Fruit fly (Drosophila melanogaster) whole organism, pupa: ENCODE results near the gene beag.

Experiments
- CG10348 ChIP-seq: fragments of 200-800 bp; sonication (Bioruptor generic); IDR thresholded peaks from 2 replicates; pipeline ENCODE4 v1.3.6; 2022; ENCODE audit warnings: missing biosample characterization, missing genetic modification characterization
- CG12605 ChIP-seq: fragments of 200-800 bp; sonication (Bioruptor generic); IDR thresholded peaks from 2 replicates; pipeline ENCODE4 v1.3.6; 2022; ENCODE audit warnings: missing biosample characterization, missing genetic modification characterization
- CG13204 ChIP-seq: fragments of 200-800 bp; sonication (Bioruptor generic); optimal IDR thresholded peaks from 2 replicates; lab custom pipeline; 2018; ENCODE audit warnings: missing biosample characterization, mild to moderate bottlenecking, missing genetic modification characterization, moderate library complexity
- CG14655 ChIP-seq: fragments of 200-800 bp; sonication (Bioruptor generic); optimal IDR thresholded peaks from 3 replicates; lab custom pipeline; 2017; ENCODE audit warnings: mild to moderate bottlenecking, missing biosample characterization, missing genetic modification reagents, missing genetic modification characterization
- CG15710 ChIP-seq: fragments of 200-800 bp; sonication (Bioruptor generic); optimal IDR thresholded peaks from 2 replicates; lab custom pipeline; 2018; ENCODE audit warnings: missing biosample characterization, mild to moderate bottlenecking, missing genetic modification characterization, moderate library complexity
- CG17806 ChIP-seq: fragments of 200-800 bp; sonication (Bioruptor generic); optimal IDR thresholded peaks from 2 replicates; lab custom pipeline; 2018; ENCODE audit warnings: missing biosample characterization, mild to moderate bottlenecking, missing genetic modification characterization, moderate library complexity
- CG32121 ChIP-seq: fragments of 200-800 bp; sonication (Bioruptor generic); IDR thresholded peaks from 2 replicates; pipeline ENCODE4 v1.3.6; 2022; ENCODE audit warnings: missing biosample characterization, missing genetic modification characterization
- CG34367 ChIP-seq: fragments of 200-800 bp; sonication (Bioruptor generic); optimal IDR thresholded peaks from 2 replicates; lab custom pipeline; 2018; ENCODE audit warnings: missing biosample characterization, mild to moderate bottlenecking, missing genetic modification characterization
- CG4496 ChIP-seq: fragments of 200-800 bp; sonication (Bioruptor generic); IDR thresholded peaks from 3 replicates; pipeline ENCODE4 v1.3.6; 2022; ENCODE audit warnings: missing biosample characterization, missing genetic modification characterization
- CG8159 ChIP-seq: fragments of 200-800 bp; sonication (Bioruptor generic); optimal IDR thresholded peaks from 3 replicates; lab custom pipeline; 2018; ENCODE audit warnings: missing biosample characterization, mild to moderate bottlenecking, missing genetic modification characterization, moderate library complexity
- CG8301 ChIP-seq: fragments of 200-800 bp; sonication (Bioruptor generic); optimal IDR thresholded peaks from 2 replicates; lab custom pipeline; 2018; ENCODE audit warnings: missing biosample characterization, mild to moderate bottlenecking, missing genetic modification characterization
- CG9948 ChIP-seq: fragments of 200-800 bp; sonication (Bioruptor generic); optimal IDR thresholded peaks from 2 replicates; lab custom pipeline; 2018; ENCODE audit warnings: missing biosample characterization, mild to moderate bottlenecking, missing genetic modification characterization, moderate library complexity
- D1 ChIP-seq: fragments of 200-800 bp; sonication (Bioruptor generic); optimal IDR thresholded peaks from 2 replicates; lab custom pipeline; 2018; ENCODE audit warnings: missing biosample characterization, mild to moderate bottlenecking, missing genetic modification characterization, moderate library complexity
- EcR ChIP-seq: fragments of 200-800 bp; sonication (Bioruptor generic); optimal IDR thresholded peaks from 3 replicates; lab custom pipeline; 2019; ENCODE audit warnings: missing biosample characterization, missing genetic modification characterization, mild to moderate bottlenecking, moderate library complexity, missing genetic modification reagents
- Ets98B ChIP-seq: fragments of 200-800 bp; sonication (Bioruptor generic); IDR thresholded peaks from 2 replicates; pipeline ENCODE4 v1.3.6; 2022; ENCODE audit warnings: missing biosample characterization, missing genetic modification characterization
- Pif1A ChIP-seq: fragments of 200-800 bp; sonication (Bioruptor generic); optimal IDR thresholded peaks from 3 replicates; lab custom pipeline; 2016; ENCODE audit warnings: missing biosample characterization, missing genetic modification characterization
- Pif1B ChIP-seq: fragments of 200-800 bp; sonication (Bioruptor generic); optimal IDR thresholded peaks from 3 replicates; lab custom pipeline; 2016; ENCODE audit warnings: missing biosample characterization, missing genetic modification characterization
- Snoo ChIP-seq: fragments of 200-800 bp; sonication (Bioruptor generic); optimal IDR thresholded peaks from 3 replicates; lab custom pipeline; 2017; ENCODE audit warnings: missing biosample characterization, mild to moderate bottlenecking, missing genetic modification characterization, inconsistent platforms
- fd96Ca ChIP-seq: fragments of 200-800 bp; sonication (Bioruptor generic); IDR thresholded peaks from 3 replicates; pipeline ENCODE4 v1.3.6; 2022; ENCODE audit warnings: missing biosample characterization, missing genetic modification characterization
- gl ChIP-seq: fragments of 200-800 bp; sonication (Bioruptor generic); optimal IDR thresholded peaks from 2 replicates; lab custom pipeline; 2018; ENCODE audit warnings: missing biosample characterization, mild to moderate bottlenecking, missing genetic modification characterization
- rn ChIP-seq: fragments of 200-800 bp; sonication (Bioruptor generic); IDR thresholded peaks from 2 replicates; pipeline ENCODE4 v1.3.6; 2022; ENCODE audit warnings: missing biosample characterization, missing genetic modification characterization

beag gene

DNA sequence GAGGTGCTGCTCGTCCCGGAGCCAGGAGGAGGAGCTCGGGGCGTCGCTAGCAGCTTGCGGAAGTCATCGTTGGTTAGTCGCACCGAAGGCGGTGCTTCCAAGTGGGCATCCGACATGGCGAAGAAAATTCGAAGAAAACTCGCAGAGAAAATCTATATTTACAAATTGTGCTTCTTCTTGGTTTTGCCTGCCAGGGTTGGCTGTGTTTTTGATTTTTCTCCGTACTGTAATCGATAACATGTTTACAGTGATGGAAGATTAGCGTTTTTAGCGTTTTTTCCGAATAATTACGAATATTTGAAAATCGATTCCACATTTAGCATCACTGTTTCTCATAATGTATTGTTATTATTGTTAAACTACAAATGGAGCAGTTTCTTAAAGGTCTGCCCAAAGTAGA lies at the start of gene beag, which contains the start of gene Ada:
TSS of gene beag (minus strand) at position 205 of the 400 bp plus-strand sequence.
TSS of gene Ada (plus strand) at position 310 of the 400 bp plus-strand sequence.
- TF ChIP-seq Pif1B (GFP tag; lab: Kevin White, UChicago) (no peak), fd96Ca (GFP tag; lab: Robert Waterston, UW) (no peak), CG14655 (GFP tag; lab: Kevin White, UChicago) (no peak), CG10348 (GFP tag; lab: Robert Waterston, UW) (no peak), CG34367 (tag; lab: Kevin White, UChicago) (no peak), CG4496 (peak; percentile 54; the same call in 2 of the 3 replicates), CG13204 (GFP tag; lab: Kevin White, UChicago) (no peak), Snoo (no peak), Ets98B (GFP tag; lab: Robert Waterston, UW) (0 out of 2 replicates have a peak, but pooled peaks have one; percentile 10), CG12605 (GFP tag; lab: Robert Waterston, UW) (no peak), D1 (tag; lab: Kevin White, UChicago) (no peak)
- TF ChIP-seq, all 21 proteins: peak for 2

DNA sequence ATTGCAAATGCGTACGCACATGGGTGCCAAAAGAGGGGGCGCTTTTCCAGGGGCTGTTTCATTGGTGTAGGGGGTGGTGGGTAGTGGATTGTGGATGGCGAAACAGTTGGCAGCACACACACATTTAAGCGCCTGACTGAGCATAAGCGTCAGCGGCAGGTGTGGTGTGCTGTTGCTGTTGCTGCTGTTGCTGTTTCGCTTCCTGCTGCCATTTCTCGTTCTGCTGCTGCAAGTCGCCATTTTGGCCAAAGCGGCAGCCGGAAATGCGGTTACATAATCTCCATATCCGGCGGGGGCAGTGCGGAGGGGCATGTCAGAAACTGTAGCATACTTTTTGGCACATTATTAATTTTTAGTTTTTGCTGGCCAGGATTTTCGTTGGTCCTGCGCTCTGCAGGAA lies 39.9 kb upstream of the beag start:
- TF ChIP-seq Pif1A (GFP tag; lab: Kevin White, UChicago) (no peak), CG10348 (GFP tag; lab: Robert Waterston, UW) (no peak), fd96Ca (GFP tag; lab: Robert Waterston, UW) (0 out of 3 replicates have a peak, but pooled peaks have one; percentile 22), rn (GFP tag; lab: Robert Waterston, UW) (no peak), Snoo (no peak), EcR (no peak), Ets98B (GFP tag; lab: Robert Waterston, UW) (no peak), CG13204 (GFP tag; lab: Kevin White, UChicago) (no peak), CG15710 (tag; lab: Kevin White, UChicago) (no peak), Pif1B (GFP tag; lab: Kevin White, UChicago) (no peak), CG12605 (GFP tag; lab: Robert Waterston, UW) (no peak), CG4496 (0 out of 3 replicates have a peak, but pooled peaks have one; percentile 16), CG8159 (tag; lab: Kevin White, UChicago) (no peak)

DNA sequence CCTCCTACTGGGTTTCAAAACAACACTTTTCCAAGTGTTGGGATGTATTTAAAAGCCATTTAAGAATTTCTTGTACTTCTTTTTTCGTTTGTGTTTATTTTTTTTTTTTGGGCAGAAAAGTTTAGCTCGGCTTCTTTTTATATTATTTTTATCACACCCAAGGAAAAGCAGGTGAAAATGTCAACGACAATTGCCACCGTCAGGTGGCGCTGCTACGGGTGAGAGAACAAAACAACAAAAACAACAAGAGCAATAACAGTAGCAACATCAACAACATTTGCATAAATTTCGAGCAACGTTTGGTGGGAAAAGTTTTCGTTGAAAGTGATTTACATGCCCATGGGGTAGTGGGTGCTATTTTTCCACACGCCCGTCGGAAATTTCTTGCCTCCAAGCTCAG lies 25.4 kb upstream of the beag start:
- no peak for TF ChIP-seq CG8301
- no peak for TF ChIP-seq Ets98B (GFP tag; lab: Robert Waterston, UW)

DNA sequence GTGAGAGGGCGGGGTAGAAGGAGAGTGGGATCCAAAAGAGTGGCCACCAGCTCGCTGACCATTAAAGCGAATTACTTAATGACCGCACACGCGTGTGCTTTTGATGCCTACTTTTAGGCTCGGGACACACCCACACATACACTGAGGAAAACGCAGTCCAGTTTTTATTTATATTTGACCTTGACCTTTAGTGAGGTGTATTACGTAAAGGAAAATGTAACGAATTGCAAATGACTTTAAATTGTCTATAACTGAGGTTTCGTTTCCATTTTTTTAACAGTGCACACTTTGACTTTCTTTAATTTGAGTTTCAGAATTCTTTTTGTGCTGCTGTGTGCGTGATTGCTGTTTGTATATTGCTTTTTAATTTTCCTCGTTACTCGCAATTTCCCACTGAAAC lies 20.4 kb upstream of the beag start:
- TF ChIP-seq CG8159 (tag; lab: Kevin White, UChicago) (no peak), CG14655 (GFP tag; lab: Kevin White, UChicago) (peak; percentile 61), EcR (no peak), D1 (tag; lab: Kevin White, UChicago) (no peak), fd96Ca (GFP tag; lab: Robert Waterston, UW) (0 out of 3 replicates have a peak, but pooled peaks have one; percentile 11), CG4496 (no peak), CG17806 (peak; percentile 7), CG9948 (no peak), CG15710 (tag; lab: Kevin White, UChicago) (no peak), CG8301 (peak; percentile 36), Snoo (no peak)

DNA sequence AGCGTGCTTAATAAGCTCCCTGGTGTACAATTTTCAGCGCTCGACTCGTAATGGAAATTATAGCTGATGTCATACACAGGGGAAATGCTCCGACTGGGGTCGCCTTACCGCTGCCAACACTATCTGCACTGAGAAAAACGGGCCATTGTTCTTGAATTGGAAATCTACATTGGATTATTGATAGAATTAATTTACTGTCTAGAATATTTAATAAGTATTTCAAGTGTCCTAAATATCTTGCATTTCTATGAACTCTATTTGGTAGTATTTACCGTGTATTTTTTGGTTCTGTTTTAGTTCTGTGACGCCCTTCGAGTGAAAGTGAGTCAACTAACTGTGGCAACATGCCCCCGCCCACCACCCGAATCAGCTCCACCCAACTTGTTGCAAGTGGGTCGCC lies 18.5 kb upstream of the beag start:
- TF ChIP-seq CG9948 (no peak), CG15710 (tag; lab: Kevin White, UChicago) (no peak), Snoo (no peak), CG14655 (GFP tag; lab: Kevin White, UChicago) (peak; percentile 34), CG34367 (tag; lab: Kevin White, UChicago) (no peak), Pif1B (GFP tag; lab: Kevin White, UChicago) (no peak), CG4496 (peak; percentile 16; the same call in 1 of the 3 replicates), CG12605 (GFP tag; lab: Robert Waterston, UW) (no peak), Pif1A (GFP tag; lab: Kevin White, UChicago) (no peak), CG13204 (GFP tag; lab: Kevin White, UChicago) (no peak), EcR (no peak), gl (tag; lab: Kevin White, UChicago) (no peak), CG10348 (GFP tag; lab: Robert Waterston, UW) (no peak), CG32121 (GFP tag; lab: Robert Waterston, UW) (peak; percentile 30; the same call in 1 of the 2 replicates)

DNA sequence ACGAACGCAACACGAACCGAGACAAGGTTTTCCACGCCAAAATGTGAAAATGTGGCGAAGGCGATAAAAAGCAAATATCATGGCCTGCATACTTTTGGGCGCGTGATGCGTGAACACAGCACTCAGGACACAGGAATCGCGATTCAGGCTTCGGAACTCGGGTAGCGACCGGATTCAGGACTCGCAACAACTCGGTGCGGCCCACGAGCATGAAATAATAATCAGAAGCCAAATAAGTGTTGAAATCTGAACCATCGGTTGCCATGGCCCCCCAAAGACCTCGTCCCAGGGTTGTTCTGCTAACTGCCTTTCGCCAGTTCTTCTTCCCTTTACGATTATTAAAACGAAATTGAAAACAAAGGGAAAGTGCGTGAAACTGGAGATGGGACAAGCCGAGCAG lies 17.5 kb upstream of the beag start:
- TF ChIP-seq gl (tag; lab: Kevin White, UChicago) (no peak), CG32121 (GFP tag; lab: Robert Waterston, UW) (no peak), Ets98B (GFP tag; lab: Robert Waterston, UW) (no peak), Pif1A (GFP tag; lab: Kevin White, UChicago) (no peak), Snoo (no peak), CG13204 (GFP tag; lab: Kevin White, UChicago) (no peak), Pif1B (GFP tag; lab: Kevin White, UChicago) (no peak), CG14655 (GFP tag; lab: Kevin White, UChicago) (no peak), CG4496 (no peak), CG17806 (no peak), rn (GFP tag; lab: Robert Waterston, UW) (no peak), CG15710 (tag; lab: Kevin White, UChicago) (no peak), D1 (tag; lab: Kevin White, UChicago) (no peak), CG34367 (tag; lab: Kevin White, UChicago) (no peak)
